Fruit fly (Drosophila melanogaster) whole organism, embryonic: ENCODE measurements around the gene Ugt35E1.

ENCODE experiments used
- Bdp1 ChIP-seq: fragments of 200-800 bp; sonication (Bioruptor generic); optimal IDR thresholded peaks from 3 replicates; lab custom pipeline; 2016; ENCODE audit warnings: missing biosample characterization, missing genetic modification characterization
- CG10462 ChIP-seq: fragments of 200-800 bp; sonication (Bioruptor generic); optimal IDR thresholded peaks from 2 replicates; lab custom pipeline; 2016; ENCODE audit warnings: missing biosample characterization, missing genetic modification characterization
- CG11504 ChIP-seq: fragments of 200-800 bp; sonication (Bioruptor generic); optimal IDR thresholded peaks from 3 replicates; lab custom pipeline; 2019; ENCODE audit warnings: missing biosample characterization, mild to moderate bottlenecking, missing genetic modification characterization, moderate library complexity
- CG11560 ChIP-seq: fragments of 200-800 bp; sonication (Bioruptor generic); IDR thresholded peaks from 3 replicates; pipeline ENCODE4 v1.3.6; 2022; ENCODE audit warnings: missing biosample characterization, missing genetic modification characterization
- CG11696 ChIP-seq: fragments of 200-800 bp; sonication (Bioruptor generic); IDR thresholded peaks from 2 replicates; pipeline ENCODE4 v1.3.6; 2022; ENCODE audit warnings: missing biosample characterization, missing genetic modification characterization
- CG11723 ChIP-seq: fragments of 200-800 bp; sonication (Bioruptor generic); optimal IDR thresholded peaks from 2 replicates; lab custom pipeline; 2017; ENCODE audit warnings: missing biosample characterization, mild to moderate bottlenecking, missing genetic modification characterization
- CG12071 ChIP-seq: fragments of 200-800 bp; sonication (Bioruptor generic); optimal IDR thresholded peaks from 3 replicates; lab custom pipeline; 2018; ENCODE audit warnings: missing biosample characterization, mild to moderate bottlenecking, missing genetic modification characterization
- CG14710 ChIP-seq: fragments of 200-800 bp; sonication (Bioruptor generic); optimal IDR thresholded peaks from 3 replicates; lab custom pipeline; 2019; ENCODE audit warnings: missing biosample characterization, mild to moderate bottlenecking, missing genetic modification characterization, moderate library complexity
- CG15514 ChIP-seq: fragments of 200-800 bp; sonication (Bioruptor generic); optimal IDR thresholded peaks from 3 replicates; lab custom pipeline; 2017; ENCODE audit warnings: missing biosample characterization, missing genetic modification characterization, mild to moderate bottlenecking, moderate library complexity, missing genetic modification reagents
- CG17186 ChIP-seq: fragments of 200-800 bp; sonication (Bioruptor generic); optimal IDR thresholded peaks from 3 replicates; lab custom pipeline; 2017; ENCODE audit warnings: missing biosample characterization, missing genetic modification reagents, missing genetic modification characterization
- CG17568 ChIP-seq: fragments of 200-800 bp; sonication (Bioruptor generic); optimal IDR thresholded peaks from 2 replicates; lab custom pipeline; 2018; ENCODE audit warnings: missing biosample characterization, mild to moderate bottlenecking, missing genetic modification characterization, moderate library complexity
- CG17612 ChIP-seq: fragments of 200-800 bp; sonication (Bioruptor generic); IDR thresholded peaks from 2 replicates; pipeline ENCODE4 v1.3.6; 2022; ENCODE audit warnings: missing biosample characterization, missing genetic modification characterization
- CG32772 ChIP-seq: fragments of 200-800 bp; sonication (Bioruptor generic); IDR thresholded peaks from 2 replicates; pipeline ENCODE4 v1.3.6; 2022; ENCODE audit warnings: missing biosample characterization, missing genetic modification characterization
- CG33557 ChIP-seq: fragments of 200-800 bp; sonication (Bioruptor generic); optimal IDR thresholded peaks from 2 replicates; lab custom pipeline; 2019; ENCODE audit warnings: missing biosample characterization, mild to moderate bottlenecking, missing genetic modification characterization, moderate library complexity
- CG4424 ChIP-seq: fragments of 200-800 bp; sonication (Bioruptor generic); optimal IDR thresholded peaks from 3 replicates; lab custom pipeline; 2016; ENCODE audit warnings: missing biosample characterization, missing genetic modification characterization
- CG4617 ChIP-seq: fragments of 200-800 bp; sonication (Bioruptor generic); optimal IDR thresholded peaks from 3 replicates; lab custom pipeline; 2016; ENCODE audit warnings: missing biosample characterization, missing genetic modification characterization, borderline replicate concordance
- CG5953 ChIP-seq: fragments of 200-800 bp; sonication (Bioruptor generic); IDR thresholded peaks from 2 replicates; pipeline ENCODE4 v1.3.6; 2022; ENCODE audit warnings: missing biosample characterization, missing genetic modification characterization
- CG7556 ChIP-seq: fragments of 200-800 bp; sonication (Bioruptor generic); optimal IDR thresholded peaks from 2 replicates; lab custom pipeline; 2017; ENCODE audit warnings: missing biosample characterization, mild to moderate bottlenecking, missing genetic modification characterization
- CG8089 ChIP-seq: fragments of 200-800 bp; sonication (Bioruptor generic); optimal IDR thresholded peaks from 3 replicates; lab custom pipeline; 2016; ENCODE audit warnings: missing biosample characterization, missing genetic modification characterization
- Dbx ChIP-seq: fragments of 200-800 bp; sonication (Bioruptor generic); IDR thresholded peaks from 3 replicates; pipeline ENCODE4 v1.3.6; 2022; ENCODE audit warnings: missing biosample characterization, missing genetic modification characterization
- Dek ChIP-seq: fragments of 200-800 bp; sonication (Bioruptor generic); optimal IDR thresholded peaks from 3 replicates; lab custom pipeline; 2019; ENCODE audit warnings: missing biosample characterization, mild to moderate bottlenecking, missing genetic modification characterization, moderate library complexity
- Dref ChIP-seq: fragments of 200-800 bp; sonication (Bioruptor generic); IDR thresholded peaks from 2 replicates; pipeline ENCODE4 v1.3.6; 2022; ENCODE audit warnings: missing biosample characterization, missing genetic modification characterization
- Hr51 ChIP-seq, 2 experiments: fragments of 200-800 bp; sonication (Bioruptor generic); optimal IDR thresholded peaks; 2 replicates in 1 of 2; 3 replicates in 1 of 2; lab custom pipeline; 2016 to 2018; ENCODE audit warnings: missing biosample characterization in 2 of 2, missing genetic modification characterization in 2 of 2, mild to moderate bottlenecking in 1 of 2, moderate library complexity in 1 of 2
- Hsf ChIP-seq: fragments of 200-800 bp; sonication (Bioruptor generic); optimal IDR thresholded peaks from 3 replicates; lab custom pipeline; 2016; ENCODE audit warnings: missing biosample characterization, missing genetic modification characterization
- Max ChIP-seq: fragments of 200-800 bp; sonication (Bioruptor generic); optimal IDR thresholded peaks from 2 replicates; lab custom pipeline; 2016; ENCODE audit warnings: missing biosample characterization, mild to moderate bottlenecking, missing genetic modification characterization
- NFAT ChIP-seq: fragments of 200-800 bp; sonication (Bioruptor generic); IDR thresholded peaks from 2 replicates; pipeline ENCODE4 v1.3.6; 2022; ENCODE audit warnings: missing biosample characterization, missing genetic modification characterization
- Nf-YA ChIP-seq: fragments of 200-800 bp; sonication (Bioruptor generic); IDR thresholded peaks from 2 replicates; pipeline ENCODE4 v1.3.6; 2022; ENCODE audit warnings: missing biosample characterization, missing genetic modification characterization
- PHDP ChIP-seq: fragments of 200-800 bp; sonication (Bioruptor generic); optimal IDR thresholded peaks from 3 replicates; lab custom pipeline; 2018; ENCODE audit warnings: missing biosample characterization, mild to moderate bottlenecking, missing genetic modification characterization, moderate library complexity
- Sin3A ChIP-seq: fragments of >200 bp; optimal IDR thresholded peaks from 2 replicates; lab custom pipeline; 2018
- al ChIP-seq: fragments of 200-800 bp; sonication (Bioruptor generic); IDR thresholded peaks from 2 replicates; pipeline ENCODE4 v1.3.6; 2022; ENCODE audit warnings: missing biosample characterization, missing genetic modification characterization
- bab2 ChIP-seq: fragments of 200-800 bp; sonication (Bioruptor generic); optimal IDR thresholded peaks from 2 replicates; lab custom pipeline; 2016; ENCODE audit warnings: missing biosample characterization, missing genetic modification characterization
- cad ChIP-seq: fragments of >200 bp; optimal IDR thresholded peaks from 2 replicates; lab custom pipeline; 2017; ENCODE audit warnings: missing biosample characterization, missing genetic modification characterization
- chm ChIP-seq: fragments of 200-800 bp; sonication (Bioruptor generic); IDR thresholded peaks from 2 replicates; pipeline ENCODE4 v1.3.6; 2022; ENCODE audit warnings: missing biosample characterization, missing genetic modification characterization
- crc ChIP-seq: fragments of 200-800 bp; sonication (Bioruptor generic); optimal IDR thresholded peaks from 2 replicates; lab custom pipeline; 2016; ENCODE audit warnings: missing biosample characterization, missing genetic modification characterization
- crol ChIP-seq: fragments of 200-800 bp; sonication (Bioruptor generic); IDR thresholded peaks from 2 replicates; pipeline ENCODE4 v1.3.6; 2022; ENCODE audit warnings: missing biosample characterization, missing genetic modification characterization
- ems ChIP-seq: fragments of 200-800 bp; sonication (Bioruptor generic); optimal IDR thresholded peaks from 3 replicates; lab custom pipeline; 2016; ENCODE audit warnings: missing biosample characterization, missing genetic modification characterization
- esg ChIP-seq: fragments of 200-800 bp; sonication (Bioruptor generic); conservative IDR thresholded peaks from 2 replicates; pipeline ENCODE4 v1.3.6; 2022; ENCODE audit warnings: missing biosample characterization, missing genetic modification characterization
- exex ChIP-seq: fragments of 200-800 bp; sonication (Bioruptor generic); optimal IDR thresholded peaks from 4 replicates; lab custom pipeline; 2018; ENCODE audit warnings: missing biosample characterization, mild to moderate bottlenecking, missing genetic modification characterization, moderate library complexity
- eyg ChIP-seq: fragments of 200-800 bp; sonication (Bioruptor generic); optimal IDR thresholded peaks from 3 replicates; lab custom pipeline; 2016; ENCODE audit warnings: missing biosample characterization, missing genetic modification characterization
- gro ChIP-seq: fragments of 200-800 bp; sonication (Bioruptor generic); optimal IDR thresholded peaks from 2 replicates; lab custom pipeline; 2016; ENCODE audit warnings: missing biosample characterization, missing genetic modification characterization
- gsb-n ChIP-seq: fragments of 200-800 bp; sonication (Bioruptor generic); optimal IDR thresholded peaks from 3 replicates; lab custom pipeline; 2018; ENCODE audit warnings: missing biosample characterization, mild to moderate bottlenecking, missing genetic modification characterization
- ind ChIP-seq: fragments of 200-800 bp; sonication (Bioruptor generic); optimal IDR thresholded peaks from 3 replicates; lab custom pipeline; 2016; ENCODE audit warnings: missing biosample characterization, missing genetic modification characterization
- lilli ChIP-seq: fragments of 200-800 bp; sonication (Bioruptor generic); optimal IDR thresholded peaks from 3 replicates; lab custom pipeline; 2016; ENCODE audit warnings: missing biosample characterization, missing genetic modification characterization
- lola ChIP-seq, 3 experiments: fragments of >200 bp in 2 of 3; fragments of 200-800 bp in 1 of 3; sonication (Bioruptor generic) in 1 of 3; optimal IDR thresholded peaks; 2 replicates each; lab custom pipeline; 2017 to 2019; ENCODE audit warnings: missing biosample characterization in 3 of 3, missing genetic modification characterization in 3 of 3, mild to moderate bottlenecking in 1 of 3, moderate library complexity in 1 of 3
- lov ChIP-seq, 2 experiments: fragments of 200-800 bp in 1 of 2; fragments of >200 bp in 1 of 2; sonication (Bioruptor generic) in 1 of 2; IDR thresholded peaks in 1 of 2; optimal IDR thresholded peaks in 1 of 2; 2 replicates in 1 of 2; 3 replicates in 1 of 2; pipeline versions ENCODE4 v1.3.6 to Lab custom; 2017 to 2022; ENCODE audit warnings: missing biosample characterization in 1 of 2, missing genetic modification characterization in 1 of 2
- nerfin-2 ChIP-seq: fragments of 200-800 bp; sonication (Bioruptor generic); IDR thresholded peaks from 2 replicates; pipeline ENCODE4 v1.3.6; 2022; ENCODE audit warnings: missing biosample characterization, missing genetic modification characterization; ENCODE audit not compliant: partially characterized antibody
- nom ChIP-seq: fragments of 200-800 bp; sonication (Bioruptor generic); optimal IDR thresholded peaks from 2 replicates; lab custom pipeline; 2017; ENCODE audit warnings: missing biosample characterization, missing genetic modification characterization, mild to moderate bottlenecking, moderate library complexity, missing genetic modification reagents
- pan ChIP-seq, 4 experiments: fragments of >200 bp in 3 of 4; fragments of 200-800 bp in 1 of 4; sonication (Bioruptor generic) in 1 of 4; optimal IDR thresholded peaks in 3 of 4; IDR thresholded peaks in 1 of 4; 2 replicates each; pipeline versions ENCODE4 v1.3.6 to Lab custom; 2017 to 2022; ENCODE audit warnings: missing biosample characterization in 2 of 4, missing genetic modification characterization in 2 of 4, mixed read lengths in 1 of 4
- peb ChIP-seq: fragments of 200-800 bp; sonication (Bioruptor generic); IDR thresholded peaks from 2 replicates; pipeline ENCODE4 v1.3.6; 2022; ENCODE audit warnings: missing biosample characterization, missing genetic modification characterization
- row ChIP-seq: fragments of 200-800 bp; sonication (Bioruptor generic); IDR thresholded peaks from 3 replicates; pipeline ENCODE4 v1.3.6; 2022; ENCODE audit warnings: missing biosample characterization, missing genetic modification characterization
- zen ChIP-seq: fragments of 200-800 bp; sonication (Bioruptor generic); optimal IDR thresholded peaks from 3 replicates; lab custom pipeline; 2018; ENCODE audit warnings: missing biosample characterization, mild to moderate bottlenecking, missing genetic modification characterization, moderate library complexity

Ugt35E1 gene

DNA sequence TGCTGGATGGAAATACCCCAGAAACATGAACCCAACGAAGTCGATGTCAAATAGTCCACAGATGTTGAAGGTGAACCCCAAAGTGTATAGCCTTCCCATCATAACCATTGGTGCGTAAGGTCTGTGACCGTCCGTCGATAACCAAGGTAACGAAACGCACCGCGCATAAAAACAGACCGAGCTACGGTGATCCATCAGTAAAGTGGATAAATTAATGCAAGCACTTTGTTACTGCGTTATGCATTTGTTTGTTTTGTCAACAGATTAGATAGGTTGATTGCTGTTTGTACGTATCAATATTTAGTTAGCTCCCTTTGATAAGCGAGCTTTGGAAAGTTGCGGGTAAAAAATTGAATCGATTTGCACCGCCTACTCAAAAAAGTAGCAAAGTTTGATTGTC, 12.4 kb upstream of the Ugt35E1 start (continued):
- TF ChIP-seq nom (GFP tag; lab: Kevin White, UChicago) (no peak), CG15514 (GFP tag; lab: Kevin White, UChicago) (peak; percentile 21), CG10462 (GFP tag; lab: Kevin White, UChicago) (no peak), crc (no peak), peb (GFP tag; lab: Robert Waterston, UW) (no peak), PHDP (tag; lab: Kevin White, UChicago) (no peak), gsb-n (tag; lab: Kevin White, UChicago) (no peak), ems (GFP tag; lab: Kevin White, UChicago) (no peak), pan (optimal IDR thresholded peaks at IDR 0.05; lab: Kevin White, UChicago) (no peak), pan (GFP tag; optimal IDR thresholded peaks at IDR 0.05 in 1 of 2, IDR thresholded peaks at IDR 0.05 in 1 of 2) (no peak), crol (GFP tag; lab: Robert Waterston, UW) (no peak), CG4617 (no peak), CG11696 (GFP tag; lab: Robert Waterston, UW) (no peak), Nf-YA (no peak), Sin3A (no peak), Max (GFP tag; lab: Kevin White, UChicago) (no peak), bab2 (GFP tag; lab: Kevin White, UChicago) (no peak), zen (tag; lab: Kevin White, UChicago) (no peak), CG11504 (peak; percentile 37), Hsf (GFP tag; lab: Kevin White, UChicago) (no peak), Dbx (no peak), ind (GFP tag; lab: Kevin White, UChicago) (no peak), eyg (GFP tag; lab: Kevin White, UChicago) (no peak), chm (no peak), CG32772 (GFP tag; lab: Robert Waterston, UW) (0 out of 2 replicates have a peak, but pooled peaks have one; percentile 18), lov (optimal IDR thresholded peaks at IDR 0.05; lab: Kevin White, UChicago) (no peak), lov (GFP tag; IDR thresholded peaks at IDR 0.05; lab: Robert Waterston, UW) (no peak), NFAT (GFP tag; lab: Robert Waterston, UW) (no peak), Hr51 (GFP tag; optimal IDR thresholded peaks at IDR 0.05; lab: Kevin White, UChicago) (peak in 1 of 2 experiments; percentile 14), exex (tag; lab: Kevin White, UChicago) (peak; percentile 42), Bdp1 (GFP tag; lab: Kevin White, UChicago) (no peak), CG33557 (no peak), Dref (GFP tag; lab: Robert Waterston, UW) (no peak), esg (GFP tag; lab: Robert Waterston, UW) (no peak), CG8089 (GFP tag; lab: Kevin White, UChicago) (no peak), Dek (tag; lab: Kevin White, UChicago) (no peak), nerfin-2 (no peak), cad (GFP tag; lab: Kevin White, UChicago) (no peak), al (no peak), CG11723 (GFP tag; lab: Kevin White, UChicago) (no peak), CG17568 (no peak), lola (GFP tag; optimal IDR thresholded peaks at IDR 0.05; lab: Kevin White, UChicago) (no peak), CG14710 (tag; lab: Kevin White, UChicago) (no peak), gro (GFP tag; lab: Kevin White, UChicago) (no peak), CG17186 (no peak), CG12071 (peak; percentile 40), lilli (GFP tag; lab: Kevin White, UChicago) (no peak), row (peak; percentile 13; the same call in 1 of the 3 replicates), CG11560 (tag; lab: Robert Waterston, UW) (no peak), CG17612 (GFP tag; lab: Robert Waterston, UW) (no peak), CG4424 (GFP tag; lab: Kevin White, UChicago) (no peak), CG5953 (no peak), CG7556 (GFP tag; lab: Kevin White, UChicago) (no peak)
